Worm (Caenorhabditis elegans): Measurements from ENCODE around the gene C50A2.7.

ce11 chrIV:1211902-1212301 is 48.7 kb downstream of the C50A2.7 start:
- TF ChIP-seq nhr-28 (tag; optimal IDR thresholded peaks at IDR 0.05), result no peak
- no peak for TF ChIP-seq elt-3 (tag; optimal IDR thresholded peaks at IDR 0.05)
- TF ChIP-seq elt-1 (tag; optimal IDR thresholded peaks at IDR 0.05; ENCODE audit: borderline replicate concordance, insufficient read depth), result no peak
- no peak for TF ChIP-seq flh-1 (GFP tag; optimal IDR thresholded peaks at IDR 0.05)
